Fruit fly (Drosophila melanogaster) whole organism, embryonic: ENCODE data around the gene asun.

ENCODE experiments used
- Asciz ChIP-seq: fragments of 200-800 bp; sonication (Bioruptor generic); optimal IDR thresholded peaks from 2 replicates; lab custom pipeline; 2017; ENCODE audit warnings: missing biosample characterization, mild to moderate bottlenecking, missing genetic modification characterization, missing genetic modification reagents
- Awh ChIP-seq: fragments of 200-800 bp; sonication (Bioruptor generic); IDR thresholded peaks from 2 replicates; pipeline ENCODE4, ENCODE4 v1.3.6; 2022; ENCODE audit warnings: missing biosample characterization, missing genetic modification characterization
- B-H1 ChIP-seq: fragments of 200-800 bp; sonication (Bioruptor generic); IDR thresholded peaks from 3 replicates; pipeline ENCODE4 v1.3.6; 2022; ENCODE audit warnings: missing biosample characterization, missing genetic modification characterization
- Bgb ChIP-seq: fragments of 200-800 bp; sonication (Bioruptor generic); IDR thresholded peaks from 2 replicates; pipeline ENCODE4 v1.3.6; 2022; ENCODE audit warnings: missing biosample characterization, missing genetic modification characterization; ENCODE audit not compliant: partially characterized antibody
- CG10654 ChIP-seq: fragments of 200-800 bp; sonication (Bioruptor generic); optimal IDR thresholded peaks from 2 replicates; lab custom pipeline; 2016; ENCODE audit warnings: missing biosample characterization, missing genetic modification characterization
- CG11695 ChIP-seq: fragments of 200-800 bp; sonication (Bioruptor generic); IDR thresholded peaks from 3 replicates; pipeline ENCODE4 v1.3.6; 2022; ENCODE audit warnings: missing biosample characterization, missing genetic modification characterization
- CG12071 ChIP-seq: fragments of 200-800 bp; sonication (Bioruptor generic); optimal IDR thresholded peaks from 3 replicates; lab custom pipeline; 2018; ENCODE audit warnings: missing biosample characterization, mild to moderate bottlenecking, missing genetic modification characterization
- CG12104 ChIP-seq: fragments of 200-800 bp; sonication (Bioruptor generic); optimal IDR thresholded peaks from 3 replicates; lab custom pipeline; 2016; ENCODE audit warnings: missing biosample characterization, missing genetic modification characterization
- CG16815 ChIP-seq: fragments of 200-800 bp; sonication (Bioruptor generic); optimal IDR thresholded peaks from 3 replicates; lab custom pipeline; 2017; ENCODE audit warnings: missing biosample characterization, mild to moderate bottlenecking, missing genetic modification characterization
- CG17802 ChIP-seq: fragments of 200-800 bp; sonication (Bioruptor generic); optimal IDR thresholded peaks from 2 replicates; lab custom pipeline; 2018; ENCODE audit warnings: missing biosample characterization, mild to moderate bottlenecking, missing genetic modification characterization, moderate library complexity
- CG18011 ChIP-seq: fragments of 200-800 bp; sonication (Bioruptor generic); optimal IDR thresholded peaks from 2 replicates; lab custom pipeline; 2017; ENCODE audit warnings: missing biosample characterization, missing genetic modification characterization, mild to moderate bottlenecking, moderate library complexity, missing genotype
- CG18262 ChIP-seq: fragments of 200-800 bp; optimal IDR thresholded peaks from 3 replicates; lab custom pipeline; 2019; ENCODE audit warnings: missing biosample characterization, mild to moderate bottlenecking, missing genetic modification characterization, moderate library complexity
- CG18764 ChIP-seq: fragments of 200-800 bp; sonication (Bioruptor generic); optimal IDR thresholded peaks from 3 replicates; lab custom pipeline; 2016; ENCODE audit warnings: missing biosample characterization, missing genetic modification characterization
- CG2678 ChIP-seq: fragments of 200-800 bp; sonication (Bioruptor generic); optimal IDR thresholded peaks from 3 replicates; lab custom pipeline; 2019; ENCODE audit warnings: missing biosample characterization, mild to moderate bottlenecking, missing genetic modification characterization, moderate library complexity
- CG31365 ChIP-seq: fragments of 200-800 bp; sonication (Bioruptor generic); optimal IDR thresholded peaks from 2 replicates; lab custom pipeline; 2018; ENCODE audit warnings: missing biosample characterization, mild to moderate bottlenecking, missing genetic modification characterization
- CG31388 ChIP-seq: fragments of 200-800 bp; sonication (Bioruptor generic); optimal IDR thresholded peaks from 2 replicates; lab custom pipeline; 2016; ENCODE audit warnings: missing biosample characterization, missing genetic modification characterization
- CG32767 ChIP-seq: fragments of 200-800 bp; sonication (Bioruptor generic); IDR thresholded peaks from 2 replicates; pipeline ENCODE4 v1.3.6; 2022; ENCODE audit warnings: missing biosample characterization, missing genetic modification characterization
- CG6654 ChIP-seq: fragments of 200-800 bp; sonication (Bioruptor generic); optimal IDR thresholded peaks from 2 replicates; lab custom pipeline; 2017; ENCODE audit warnings: missing biosample characterization, mild to moderate bottlenecking, missing genetic modification characterization
- CG6765 ChIP-seq: fragments of 200-800 bp; sonication (Bioruptor generic); optimal IDR thresholded peaks from 3 replicates; lab custom pipeline; 2017; ENCODE audit warnings: missing biosample characterization, mild to moderate bottlenecking, missing genetic modification characterization
- CG6791 ChIP-seq: fragments of 200-800 bp; sonication (Bioruptor generic); IDR thresholded peaks from 3 replicates; pipeline ENCODE4 v1.3.6; 2022; ENCODE audit warnings: missing biosample characterization, missing genetic modification characterization; ENCODE audit not compliant: partially characterized antibody
- CG6813 ChIP-seq: fragments of 200-800 bp; sonication (Bioruptor generic); optimal IDR thresholded peaks from 2 replicates; lab custom pipeline; 2017; ENCODE audit warnings: missing biosample characterization, missing genetic modification characterization, mild to moderate bottlenecking, moderate library complexity, missing genetic modification reagents
- CG7963 ChIP-seq: fragments of 200-800 bp; sonication (Bioruptor generic); IDR thresholded peaks from 3 replicates; pipeline ENCODE4 v1.3.6; 2022; ENCODE audit warnings: missing biosample characterization, missing genetic modification characterization; ENCODE audit not compliant: partially characterized antibody
- CG7987 ChIP-seq: fragments of 200-800 bp; sonication (Bioruptor generic); optimal IDR thresholded peaks from 2 replicates; lab custom pipeline; 2018; ENCODE audit warnings: missing biosample characterization, mild to moderate bottlenecking, missing genetic modification characterization, moderate library complexity
- CG8290 ChIP-seq, 3 experiments: fragments of 200-800 bp; sonication (Bioruptor generic); optimal IDR thresholded peaks; 2 replicates each; lab custom pipeline; 2016 to 2019; ENCODE audit warnings: missing biosample characterization in 3 of 3, missing genetic modification characterization in 3 of 3, mild to moderate bottlenecking in 2 of 3, moderate library complexity in 1 of 3
- CG8359 ChIP-seq: fragments of 200-800 bp; sonication (Bioruptor generic); optimal IDR thresholded peaks from 2 replicates; lab custom pipeline; 2017; ENCODE audit warnings: missing biosample characterization, mild to moderate bottlenecking, missing genetic modification characterization, borderline replicate concordance
- Chrac-16 ChIP-seq: fragments of 200-800 bp; sonication (Bioruptor generic); optimal IDR thresholded peaks from 3 replicates; lab custom pipeline; 2016; ENCODE audit warnings: missing biosample characterization, missing genetic modification characterization
- CoRest ChIP-seq: fragments of 200-800 bp; sonication (Bioruptor generic); optimal IDR thresholded peaks from 3 replicates; lab custom pipeline; 2018; ENCODE audit warnings: missing biosample characterization, mild to moderate bottlenecking, missing genetic modification characterization, moderate library complexity
- Dp ChIP-seq: fragments of 200-800 bp; sonication (Bioruptor generic); optimal IDR thresholded peaks from 2 replicates; lab custom pipeline; 2018; ENCODE audit warnings: missing biosample characterization, mild to moderate bottlenecking, missing genetic modification characterization, moderate library complexity
- Fer2 ChIP-seq: fragments of 200-800 bp; sonication (Bioruptor generic); optimal IDR thresholded peaks from 2 replicates; lab custom pipeline; 2018; ENCODE audit warnings: missing biosample characterization, mild to moderate bottlenecking, missing genetic modification characterization, moderate library complexity
- Ravus ChIP-seq: fragments of 200-800 bp; sonication (Bioruptor generic); IDR thresholded peaks from 2 replicates; pipeline ENCODE4 v1.3.6; 2022; ENCODE audit warnings: missing biosample characterization, missing genetic modification characterization
- Spps ChIP-seq: fragments of 200-800 bp; sonication (Bioruptor generic); optimal IDR thresholded peaks from 2 replicates; lab custom pipeline; 2018; ENCODE audit warnings: missing biosample characterization, mild to moderate bottlenecking, missing genetic modification characterization
- Sry-δ ChIP-seq: fragments of 200-800 bp; sonication (Bioruptor generic); optimal IDR thresholded peaks from 2 replicates; lab custom pipeline; 2016; ENCODE audit warnings: missing biosample characterization, missing genetic modification characterization
- Tbp ChIP-seq: fragments of >200 bp; optimal IDR thresholded peaks from 2 replicates; lab custom pipeline; 2018; ENCODE audit warnings: missing biosample characterization, missing genetic modification characterization
- ara ChIP-seq: fragments of 200-800 bp; sonication (Bioruptor generic); IDR thresholded peaks from 2 replicates; pipeline ENCODE4 v1.3.6; 2022; ENCODE audit warnings: missing biosample characterization, missing genetic modification characterization
- az2 ChIP-seq: fragments of 200-800 bp; sonication (Bioruptor generic); optimal IDR thresholded peaks from 3 replicates; lab custom pipeline; 2016; ENCODE audit warnings: missing biosample characterization, missing genetic modification characterization
- cas ChIP-seq: fragments of 200-800 bp; sonication (Bioruptor generic); IDR thresholded peaks from 2 replicates; pipeline ENCODE4 v1.3.6; 2022; ENCODE audit warnings: missing biosample characterization, missing genetic modification characterization
- chn ChIP-seq: fragments of 200-800 bp; sonication (Bioruptor generic); optimal IDR thresholded peaks from 2 replicates; lab custom pipeline; 2016; ENCODE audit warnings: missing biosample characterization, missing genetic modification characterization
- corto ChIP-seq: fragments of 200-800 bp; sonication (Bioruptor generic); optimal IDR thresholded peaks from 2 replicates; lab custom pipeline; 2016; ENCODE audit warnings: missing biosample characterization, mild to moderate bottlenecking, missing genetic modification characterization, moderate library complexity
- ham ChIP-seq: fragments of 200-800 bp; sonication (Bioruptor generic); IDR thresholded peaks from 2 replicates; pipeline ENCODE4 v1.3.6; 2022; ENCODE audit warnings: missing biosample characterization, missing genetic modification characterization
- lab ChIP-seq: fragments of 200-800 bp; sonication (Bioruptor generic); optimal IDR thresholded peaks from 3 replicates; lab custom pipeline; 2017; ENCODE audit warnings: missing biosample characterization, missing genetic modification characterization, mild to moderate bottlenecking, moderate library complexity, missing genetic modification reagents
- pita ChIP-seq: fragments of 200-800 bp; sonication (Bioruptor generic); optimal IDR thresholded peaks from 2 replicates; lab custom pipeline; 2017; ENCODE audit warnings: missing biosample characterization, mild to moderate bottlenecking, missing genetic modification characterization
- pnt ChIP-seq: fragments of 200-800 bp; sonication (Bioruptor generic); optimal IDR thresholded peaks from 3 replicates; lab custom pipeline; 2016; ENCODE audit warnings: missing biosample characterization, missing genetic modification characterization
- psq ChIP-seq: fragments of 200-800 bp; sonication (Bioruptor generic); optimal IDR thresholded peaks from 2 replicates; lab custom pipeline; 2017; ENCODE audit warnings: missing biosample characterization, missing genetic modification characterization
- pum ChIP-seq: fragments of 200-800 bp; sonication (Bioruptor generic); optimal IDR thresholded peaks from 2 replicates; lab custom pipeline; 2016; ENCODE audit warnings: missing biosample characterization, missing genetic modification characterization
- row ChIP-seq: fragments of 200-800 bp; sonication (Bioruptor generic); IDR thresholded peaks from 3 replicates; pipeline ENCODE4 v1.3.6; 2022; ENCODE audit warnings: missing biosample characterization, missing genetic modification characterization
- shn ChIP-seq: fragments of 200-800 bp; sonication (Bioruptor generic); optimal IDR thresholded peaks from 3 replicates; lab custom pipeline; 2016; ENCODE audit warnings: missing biosample characterization, missing genetic modification characterization
- tap ChIP-seq: fragments of 200-800 bp; optimal IDR thresholded peaks from 3 replicates; lab custom pipeline; 2019; ENCODE audit warnings: missing biosample characterization, mild to moderate bottlenecking, missing genetic modification characterization, moderate library complexity
- vfl ChIP-seq: fragments of 200-800 bp; sonication (Bioruptor generic); optimal IDR thresholded peaks from 2 replicates; lab custom pipeline; 2016; ENCODE audit warnings: missing biosample characterization, missing genetic modification characterization
- wdn ChIP-seq: fragments of 200-800 bp; sonication (Bioruptor generic); IDR thresholded peaks from 2 replicates; pipeline ENCODE4 v1.3.6; 2022; ENCODE audit warnings: missing biosample characterization, missing genetic modification characterization

The asun gene

dm6 chr3R:16309302-16310080 lies 45.4 kb downstream of the asun start (continued):
- TF ChIP-seq CG12071 (GFP tag; lab: Kevin White, UChicago) (no peak), CG32767 (GFP tag; lab: Robert Waterston, UW) (no peak), wdn (GFP tag; lab: Robert Waterston, UW) (0 out of 2 replicates have a peak, but pooled peaks have one; percentile 40), CoRest (tag; lab: Kevin White, UChicago) (peak; percentile 29), cas (no peak), CG6654 (no peak), row (GFP tag; lab: Robert Waterston, UW) (peak; percentile 67), pita (GFP tag; lab: Kevin White, UChicago) (no peak), Ravus (GFP tag; lab: Robert Waterston, UW) (no peak), shn (GFP tag; lab: Kevin White, UChicago) (peak; percentile 38), CG8290 (GFP tag; optimal IDR thresholded peaks at IDR 0.05; lab: Kevin White, UChicago) (peak; percentile 6), CG8290 (tag; optimal IDR thresholded peaks at IDR 0.05; lab: Kevin White, UChicago) (no peak), CG6791 (GFP tag; lab: Robert Waterston, UW) (no peak), Fer2 (no peak), CG12104 (GFP tag; lab: Kevin White, UChicago) (no peak), Awh (GFP tag; lab: Robert Waterston, UW) (0 out of 2 replicates have a peak, but pooled peaks have one; percentile 43), CG7987 (no peak), B-H1 (GFP tag; lab: Robert Waterston, UW) (no peak), corto (GFP tag; lab: Kevin White, UChicago) (no peak), CG6765 (GFP tag; lab: Kevin White, UChicago) (no peak), CG7963 (GFP tag; lab: Robert Waterston, UW) (0 out of 3 replicates have a peak, but pooled peaks have one; percentile 31), ara (GFP tag; lab: Robert Waterston, UW) (peak; percentile 37; the same call in 1 of the 2 replicates), ham (GFP tag; lab: Robert Waterston, UW) (no peak), lab (GFP tag; lab: Kevin White, UChicago) (peak; percentile 53), Bgb (GFP tag; lab: Robert Waterston, UW) (no peak), CG18262 (tag; lab: Kevin White, UChicago) (peak; percentile 25), Sry-δ (GFP tag; lab: Kevin White, UChicago) (peak; percentile 12), Tbp (GFP tag; lab: Kevin White, UChicago) (no peak), CG31388 (GFP tag; lab: Kevin White, UChicago) (no peak), vfl (GFP tag; lab: Kevin White, UChicago) (no peak), Chrac-16 (GFP tag; lab: Kevin White, UChicago) (no peak), CG18011 (GFP tag; lab: Kevin White, UChicago) (no peak), CG17802 (tag; lab: Kevin White, UChicago) (no peak), CG16815 (no peak), Spps (tag; lab: Kevin White, UChicago) (no peak), CG2678 (tag; lab: Kevin White, UChicago) (no peak), az2 (GFP tag; lab: Kevin White, UChicago) (no peak), CG18764 (GFP tag; lab: Kevin White, UChicago) (no peak), pnt (GFP tag; lab: Kevin White, UChicago) (peak; percentile 18), psq (GFP tag; lab: Kevin White, UChicago) (no peak), CG10654 (GFP tag; lab: Kevin White, UChicago) (no peak), CG6813 (GFP tag; lab: Kevin White, UChicago) (no peak), pum (GFP tag; lab: Kevin White, UChicago) (no peak), tap (tag; lab: Kevin White, UChicago) (no peak), Asciz (GFP tag; lab: Kevin White, UChicago) (no peak), chn (GFP tag; lab: Kevin White, UChicago) (peak; percentile 35), CG8359 (no peak), Dp (GFP tag; lab: Kevin White, UChicago) (no peak), CG31365 (tag; lab: Kevin White, UChicago) (no peak), CG11695 (GFP tag; lab: Robert Waterston, UW) (0 out of 3 replicates have a peak, but pooled peaks have one; percentile 29)
